Fruit fly (Drosophila melanogaster) S2 (cell line): ENCODE results near the gene CG32373.

Source experiments
- CG8478 ChIP-seq: fragments of >200 bp; optimal IDR thresholded peaks from 2 replicates; lab custom pipeline; 2018
- CTCF ChIP-seq, 2 experiments: fragments of >200 bp; optimal IDR thresholded peaks; 2 replicates each; lab custom pipeline; 2018

The CG32373 gene

DNA sequence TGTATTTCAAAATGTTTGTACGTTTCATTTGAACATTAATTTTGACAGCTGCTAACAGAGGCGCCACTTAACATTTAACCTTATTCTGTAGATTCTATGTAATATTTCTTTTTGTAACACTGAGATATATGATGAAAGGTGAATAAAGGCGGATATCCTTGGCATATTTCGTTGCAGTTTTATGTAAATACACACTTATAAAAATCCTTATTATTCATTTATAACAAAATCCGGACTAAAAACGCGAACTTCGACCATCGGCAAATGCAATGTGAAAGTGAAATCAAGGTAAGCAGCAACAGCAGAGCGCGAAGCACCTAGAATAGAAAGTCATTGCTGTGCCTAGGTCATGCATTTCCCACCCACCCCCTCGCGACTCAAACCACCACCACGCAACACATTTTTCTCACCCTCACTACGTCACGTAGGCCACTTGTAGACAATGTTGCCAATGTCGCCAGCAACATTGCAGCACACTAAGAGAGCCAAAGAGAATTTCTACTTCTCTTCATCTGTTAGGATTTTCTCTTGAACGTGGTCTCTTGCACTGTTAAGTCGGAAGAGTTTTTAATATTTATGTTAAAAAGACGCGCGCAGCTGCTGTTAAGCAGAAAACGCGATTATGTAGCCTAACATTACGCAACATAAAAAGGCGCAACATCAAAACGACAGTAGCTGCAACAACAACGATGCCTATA lies 131.2 kb downstream of the CG32373 start:
- TF ChIP-seq CG8478 (no peak), CTCF (optimal IDR thresholded peaks at IDR 0.05; lab: Kevin White, UChicago) (no peak)

DNA sequence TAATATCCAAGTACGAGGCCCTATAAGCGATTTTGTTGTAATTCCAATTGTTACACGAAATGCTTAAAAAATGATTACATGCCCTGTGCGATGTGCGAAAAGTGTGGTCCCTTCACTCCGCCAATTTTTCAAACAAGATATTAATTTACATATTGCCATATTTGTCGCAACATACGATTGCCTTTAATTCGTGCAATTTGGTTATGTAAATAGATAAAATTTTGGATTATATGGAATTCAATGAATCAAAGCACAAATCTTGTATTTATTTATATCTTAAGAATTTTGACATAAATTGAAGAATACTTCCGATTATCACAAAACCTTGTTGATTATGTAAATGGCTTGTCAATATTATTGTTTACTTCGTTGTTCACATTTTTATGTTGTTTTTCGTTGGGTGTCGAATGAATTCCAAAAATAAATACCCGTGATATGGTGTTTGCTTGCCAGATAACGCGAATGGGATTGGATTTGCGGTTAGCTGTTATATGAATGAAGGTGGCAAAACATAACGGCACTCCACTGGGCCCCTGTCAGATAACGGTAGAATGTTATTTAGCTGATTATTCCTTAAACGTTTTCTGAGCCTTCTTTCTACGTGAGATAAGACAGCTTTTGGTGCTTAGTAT lies 131.8 kb downstream of the CG32373 start:
- TF ChIP-seq CG8478 (no peak), CTCF (optimal IDR thresholded peaks at IDR 0.05; lab: Kevin White, UChicago) (no peak)

DNA sequence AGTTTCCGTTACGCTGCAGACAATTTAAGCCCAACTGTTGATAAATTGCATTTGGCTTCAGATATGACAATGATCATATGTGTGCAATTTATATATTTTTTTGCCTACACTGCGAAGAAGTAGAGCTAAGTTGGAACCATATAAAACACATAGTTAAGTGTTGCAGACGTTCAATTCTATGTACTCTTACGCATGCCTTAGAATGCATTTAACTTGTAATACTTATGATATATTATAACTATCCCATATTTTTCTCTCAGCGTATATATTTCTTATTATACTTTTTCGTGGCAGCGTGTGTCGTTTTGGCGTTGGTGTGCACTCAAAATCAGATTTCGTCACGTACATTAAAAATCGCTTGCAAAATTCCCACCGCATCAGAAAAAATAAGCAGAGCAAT lies 133.0 kb downstream of the CG32373 start:
- TF ChIP-seq CTCF (optimal IDR thresholded peaks at IDR 0.05; lab: Kevin White, UChicago) (no peak), CG8478 (no peak)

DNA sequence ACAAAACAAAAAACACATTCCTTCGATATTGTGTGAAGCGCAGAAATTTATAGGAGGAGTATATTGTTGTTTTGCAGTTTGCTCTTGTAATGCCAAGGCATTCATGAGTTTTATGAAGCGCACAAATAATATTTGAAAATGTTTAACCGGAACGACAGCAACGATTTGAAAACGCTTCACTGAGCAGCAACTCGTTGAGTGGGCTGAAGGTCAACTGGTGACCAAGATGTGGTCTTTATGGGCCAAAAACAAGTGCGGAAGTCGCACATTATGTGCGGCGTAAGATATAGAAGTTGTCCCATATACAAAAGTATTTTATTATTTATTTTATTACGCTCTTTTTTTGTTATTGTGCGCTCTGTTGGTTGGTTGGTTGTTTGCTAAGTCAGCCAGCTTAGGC lies 135.9 kb downstream of the CG32373 start:
- TF ChIP-seq CG8478, result no peak
- TF ChIP-seq CTCF (optimal IDR thresholded peaks at IDR 0.05; lab: Kevin White, UChicago), result no peak

DNA sequence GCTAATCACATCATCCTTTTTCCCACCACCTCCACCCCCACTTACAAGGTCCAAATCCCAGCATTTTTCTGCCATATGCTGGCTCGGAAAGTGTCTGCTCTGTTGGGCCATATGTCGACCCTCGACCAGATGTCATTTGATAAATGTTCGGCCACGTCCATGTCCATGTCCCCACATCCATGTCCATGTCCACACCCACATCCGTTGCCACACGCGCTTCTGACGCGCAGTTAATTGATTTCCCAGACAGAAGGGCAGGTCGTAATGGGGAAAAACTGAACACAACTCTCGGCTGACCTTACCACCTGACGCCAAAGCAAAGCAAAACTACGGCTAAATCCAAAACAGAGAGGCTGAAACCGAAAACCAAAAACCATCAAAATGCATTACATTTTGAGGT lies 136.6 kb downstream of the CG32373 start:
- TF ChIP-seq CTCF (optimal IDR thresholded peaks at IDR 0.05; lab: Kevin White, UChicago), result no peak

DNA sequence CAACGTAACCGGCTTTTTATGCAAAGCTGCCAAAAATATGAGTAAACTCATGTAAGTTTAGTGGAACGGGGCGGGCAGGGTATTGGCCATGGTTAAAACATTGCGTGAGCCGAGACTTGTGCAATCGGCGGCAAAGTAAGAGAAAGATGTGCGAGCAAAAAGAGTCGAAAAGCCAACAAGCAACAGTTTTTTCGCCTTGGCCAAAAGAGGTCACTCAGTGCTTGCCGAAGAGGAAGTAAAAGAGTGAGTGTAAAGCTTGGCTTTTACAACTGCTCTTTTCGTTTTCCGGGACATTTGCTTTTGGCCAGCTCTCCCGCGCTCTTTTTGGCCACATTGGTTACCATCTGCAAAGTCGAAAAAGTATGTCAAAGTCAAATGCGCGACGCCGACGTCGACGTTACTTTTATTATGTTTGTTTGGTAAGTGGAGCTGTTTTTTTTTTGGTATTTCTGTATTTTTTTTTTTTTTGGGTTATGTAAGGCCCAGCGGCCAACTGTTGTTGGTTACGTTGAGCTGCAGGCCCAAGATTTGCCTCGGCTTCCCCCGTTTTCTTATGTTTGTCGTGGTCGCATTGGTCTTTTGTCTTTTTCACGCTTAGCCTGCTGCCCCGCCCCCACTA lies 137.5 kb downstream of the CG32373 start:
- TF ChIP-seq CTCF (optimal IDR thresholded peaks at IDR 0.05; lab: Kevin White, UChicago) (no peak), CG8478 (no peak)

dm6 chr3L:7790224-7790623 lies 139.9 kb downstream of the CG32373 start:
- no peak for TF ChIP-seq CTCF (optimal IDR thresholded peaks at IDR 0.05; lab: Kevin White, UChicago)
- TF ChIP-seq CG8478, result no peak

DNA sequence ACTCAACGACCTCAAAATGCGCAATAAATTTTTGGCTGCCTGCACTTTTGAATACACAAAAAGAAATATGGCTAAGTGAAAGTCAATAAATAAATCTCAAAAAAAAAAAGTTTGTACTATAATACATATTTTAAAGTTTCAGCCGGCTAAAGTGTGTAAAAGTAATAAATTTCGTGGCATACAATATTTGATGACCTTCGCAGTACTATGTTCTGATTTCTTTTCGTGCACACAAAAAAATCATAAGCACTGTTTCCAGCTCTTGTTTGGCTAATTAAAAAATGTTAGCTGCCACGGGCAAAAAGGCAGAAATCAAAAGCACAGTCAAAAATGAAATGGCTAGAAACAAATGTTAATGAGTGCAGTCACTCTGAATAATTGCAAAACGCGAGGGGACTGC lies 141.9 kb downstream of the CG32373 start:
- TF ChIP-seq CTCF (optimal IDR thresholded peaks at IDR 0.05; lab: Kevin White, UChicago), result no peak
- TF ChIP-seq CG8478, result no peak

dm6 chr3L:7792775-7793174 lies 142.4 kb downstream of the CG32373 start:
- TF ChIP-seq CTCF (optimal IDR thresholded peaks at IDR 0.05; lab: Kevin White, UChicago) (no peak), CG8478 (no peak)

DNA sequence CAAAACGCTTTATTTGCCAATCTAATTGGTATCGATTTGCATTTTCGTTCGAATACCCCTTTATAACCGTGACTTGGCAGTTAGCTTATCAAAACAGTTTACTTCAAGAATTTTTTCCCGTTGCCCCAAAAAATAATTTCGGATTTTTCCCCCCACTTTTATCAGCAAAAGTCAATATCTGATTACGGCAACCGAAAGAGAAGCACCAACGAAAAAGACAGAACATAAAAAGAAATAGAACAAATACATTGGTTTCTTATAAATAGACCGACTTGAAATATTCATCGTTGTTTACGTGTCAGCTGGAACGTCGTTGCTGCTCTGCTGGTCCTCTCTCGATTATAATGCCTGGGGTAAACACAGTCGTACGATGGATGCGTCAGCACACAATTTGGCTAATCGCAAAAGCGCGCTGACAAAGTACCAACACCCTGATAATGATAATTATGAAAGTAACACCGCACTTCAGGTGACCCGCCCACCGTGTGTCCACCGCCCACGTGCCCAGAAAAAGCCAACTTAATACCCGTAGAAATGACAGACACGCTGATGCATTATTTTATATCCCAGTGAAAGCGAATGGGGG lies 151.1 kb downstream of the CG32373 start:
- TF ChIP-seq CTCF (optimal IDR thresholded peaks at IDR 0.05; lab: Kevin White, UChicago) (no peak), CG8478 (no peak)

DNA sequence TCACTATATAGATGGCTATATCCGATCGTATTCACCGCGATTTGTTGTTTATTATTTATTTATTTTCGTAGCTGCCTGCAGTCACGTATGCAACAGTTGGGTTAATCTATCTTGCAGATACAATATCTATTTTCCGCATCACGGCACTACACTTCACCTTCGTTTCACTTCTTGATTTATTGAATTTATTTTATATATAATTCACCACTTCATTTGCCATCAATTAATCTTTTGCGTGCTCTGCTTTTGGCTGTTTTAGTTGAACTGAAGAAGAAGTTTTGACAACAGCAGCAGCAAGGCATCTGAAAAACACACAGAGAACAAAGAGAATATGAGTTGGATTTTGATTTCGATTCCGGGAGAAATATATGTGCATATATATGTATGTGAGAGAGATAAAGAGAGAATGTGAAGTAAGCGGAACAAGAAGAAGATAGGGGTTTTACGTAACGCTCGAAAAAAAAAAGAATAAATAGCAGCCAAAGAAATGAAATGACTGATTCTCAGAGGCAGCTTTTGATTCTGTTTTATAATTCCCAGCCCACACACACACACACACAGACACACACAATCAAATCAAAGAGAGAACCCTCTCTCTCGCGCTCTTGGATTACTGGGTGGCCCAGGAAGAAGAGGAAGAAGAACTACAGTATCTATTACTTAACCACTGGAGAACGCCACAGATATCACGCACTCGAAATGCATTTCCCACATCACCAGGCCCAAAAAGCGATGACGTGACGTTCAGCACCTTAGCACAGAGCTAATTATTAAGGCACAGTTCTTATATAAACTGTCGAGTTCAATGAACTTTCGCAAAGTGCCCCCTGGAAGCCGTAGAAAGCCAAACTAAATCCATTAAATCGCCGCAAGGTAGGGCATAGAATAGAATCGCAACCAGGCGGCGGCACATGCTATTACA lies 154.3 kb downstream of the CG32373 start:
- TF ChIP-seq CG8478 (no peak), CTCF (optimal IDR thresholded peaks at IDR 0.05; lab: Kevin White, UChicago) (no peak)

DNA sequence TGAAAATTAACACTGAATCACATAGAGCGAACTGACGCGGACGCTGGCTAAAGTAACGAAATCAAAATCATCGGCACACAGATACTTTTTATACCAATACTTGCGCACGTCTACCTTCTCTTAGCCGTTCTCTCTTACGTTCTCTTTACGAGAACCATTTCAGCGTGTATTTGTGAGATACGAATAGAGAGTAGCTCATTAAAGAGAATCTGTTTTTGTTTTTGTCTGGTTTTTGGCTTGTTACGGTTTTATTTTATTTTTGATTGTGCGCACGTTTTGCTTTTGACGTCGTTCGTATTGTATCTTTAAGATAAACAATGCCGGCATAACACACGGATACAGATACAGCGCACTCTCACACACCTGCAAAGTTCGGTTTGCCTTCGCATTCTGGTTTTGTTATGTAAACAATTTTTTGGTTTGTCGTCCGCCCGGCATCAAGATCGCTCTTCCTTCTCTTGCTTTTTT lies 155.0 kb downstream of the CG32373 start:
- TF ChIP-seq CTCF (optimal IDR thresholded peaks at IDR 0.05; lab: Kevin White, UChicago) (no peak), CG8478 (no peak)

DNA sequence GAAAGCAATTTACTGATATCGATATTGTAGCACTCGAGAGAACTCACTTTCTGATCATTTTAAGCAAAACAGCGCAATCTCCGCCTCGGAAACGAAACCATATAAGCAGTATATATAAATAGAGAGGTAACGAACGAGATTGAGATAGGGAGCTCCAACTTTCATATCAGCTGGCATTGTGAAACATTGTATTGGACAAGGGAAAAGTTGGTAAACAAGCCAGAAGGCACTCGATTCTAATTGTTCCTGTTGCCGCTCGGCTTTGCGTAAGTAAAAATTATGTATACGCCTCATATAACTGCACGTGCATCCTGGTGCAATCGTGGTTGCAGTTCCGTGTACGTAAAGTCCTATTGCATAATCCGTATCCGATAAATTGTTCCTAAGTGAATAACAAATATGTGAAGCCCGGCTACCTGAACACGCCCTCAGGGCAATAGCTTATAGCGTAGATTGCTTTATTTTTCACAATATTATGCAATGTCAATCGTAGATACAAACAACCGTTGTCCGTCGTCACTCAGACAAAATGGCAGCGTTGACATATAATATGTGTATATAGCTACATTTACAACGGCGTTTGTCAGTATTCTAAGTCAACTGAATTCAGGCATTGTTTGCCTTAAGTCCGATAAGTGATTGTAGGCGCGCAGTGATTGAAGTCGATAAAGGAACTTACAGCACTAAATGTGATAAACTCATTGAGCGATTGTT lies 156.3 kb downstream of the CG32373 start:
- no peak for TF ChIP-seq CG8478
- TF ChIP-seq CTCF (optimal IDR thresholded peaks at IDR 0.05; lab: Kevin White, UChicago), result no peak
